Fruit fly (Drosophila melanogaster): ENCODE data around the gene Cyp304a1.

Gene Cyp304a1

DNA sequence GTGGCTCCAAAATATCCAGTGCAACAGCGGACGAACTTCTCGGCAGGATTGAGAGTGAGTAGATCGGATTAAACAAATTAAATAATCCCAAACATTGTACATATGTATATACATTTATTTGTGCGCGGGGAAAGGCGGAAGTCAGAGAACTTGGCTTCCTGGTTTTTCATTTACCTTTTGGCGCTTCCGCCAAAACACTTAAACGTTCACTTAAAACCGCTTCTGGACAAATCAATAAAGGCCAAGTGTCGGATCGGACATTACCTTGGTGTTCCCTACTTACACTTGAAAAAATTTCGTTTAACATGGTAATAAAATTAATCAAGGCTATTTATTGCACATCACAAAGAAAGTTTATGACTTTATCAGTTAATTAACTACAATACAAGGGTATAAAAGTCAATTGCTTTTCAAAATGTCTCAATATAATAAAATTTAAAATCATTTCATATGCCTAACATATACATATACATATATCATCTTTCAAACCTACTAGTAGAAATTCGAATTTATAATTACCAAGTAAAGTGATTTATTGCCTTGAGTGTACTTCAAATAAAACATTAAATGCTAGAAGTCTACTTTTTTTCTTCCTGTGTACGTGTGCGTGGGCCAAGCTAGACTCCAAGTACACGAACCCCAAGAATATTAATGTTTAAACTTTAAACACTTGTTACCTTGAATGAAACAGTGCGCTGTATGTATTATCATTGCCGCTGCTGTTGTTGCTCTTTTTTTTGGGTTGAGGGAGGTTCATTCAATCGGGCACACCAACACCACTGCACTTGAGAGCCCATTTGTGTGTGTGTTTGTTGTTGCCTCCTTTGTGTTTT lies 18.0 kb downstream of the Cyp304a1 start (continued):
- no peak for TF ChIP-seq CG8089 (GFP tag; optimal IDR thresholded peaks at IDR 0.05)
- 0 out of 3 replicates have a peak, but pooled peaks have one; percentile 58 for TF ChIP-seq zfh1 (GFP tag; IDR thresholded peaks at IDR 0.05)
- no peak for TF ChIP-seq H15 (GFP tag; IDR thresholded peaks at IDR 0.05)
- TF ChIP-seq BEAF-32 (GFP tag; optimal IDR thresholded peaks at IDR 0.05): no peak
- peak; percentile 38 to 44 for TF ChIP-seq Pdp1 (GFP tag; optimal IDR thresholded peaks at IDR 0.05)
- peak; percentile 54 for TF ChIP-seq Ada2b (GFP tag; IDR thresholded peaks at IDR 0.05)
- TF ChIP-seq CG15479 (GFP tag; optimal IDR thresholded peaks at IDR 0.05): no peak
- peak; percentile 34 for TF ChIP-seq trem (tag; optimal IDR thresholded peaks at IDR 0.05)
- TF ChIP-seq Deaf1 (tag; optimal IDR thresholded peaks at IDR 0.05): peak; percentile 60
- peak; percentile 42; the same call in 1 of the 2 replicates for TF ChIP-seq Awh (GFP tag; IDR thresholded peaks at IDR 0.05)
- no peak for TF ChIP-seq CG1832 (GFP tag; optimal IDR thresholded peaks at IDR 0.05)
- TF ChIP-seq onecut (GFP tag; IDR thresholded peaks at IDR 0.05): peak; percentile 86
- TF ChIP-seq CG30403 (GFP tag; optimal IDR thresholded peaks at IDR 0.05): peak; percentile 80
- peak; percentile 36 for TF ChIP-seq tin (GFP tag; optimal IDR thresholded peaks at IDR 0.05)
- no peak for TF ChIP-seq CG31224 (GFP tag; IDR thresholded peaks at IDR 0.05)
- TF ChIP-seq NC2α (GFP tag; optimal IDR thresholded peaks at IDR 0.05): no peak
- TF ChIP-seq Oaz (GFP tag; IDR thresholded peaks at IDR 0.05): 0 out of 2 replicates have a peak, but pooled peaks have one; percentile 14
- peak; percentile 50 for TF ChIP-seq Ssrp (tag; optimal IDR thresholded peaks at IDR 0.05)
- TF ChIP-seq tio (GFP tag; optimal IDR thresholded peaks at IDR 0.05): peak; percentile 70
- peak; percentile 41 for TF ChIP-seq CG12659 (GFP tag; optimal IDR thresholded peaks at IDR 0.05)
- TF ChIP-seq hbn (GFP tag; IDR thresholded peaks at IDR 0.05; ENCODE audit: partially characterized antibody): no peak
- peak; percentile 78 for TF ChIP-seq CG12104 (GFP tag; optimal IDR thresholded peaks at IDR 0.05)
- peak; percentile 48 for TF ChIP-seq Chrac-16 (GFP tag; optimal IDR thresholded peaks at IDR 0.05)
- TF ChIP-seq CG2120 (GFP tag; optimal IDR thresholded peaks at IDR 0.05): peak; percentile 54
- peak; percentile 59 for TF ChIP-seq nerfin-1 (tag; optimal IDR thresholded peaks at IDR 0.05)
- TF ChIP-seq CG12299 (tag; optimal IDR thresholded peaks at IDR 0.05): peak; percentile 46
- TF ChIP-seq NfI (GFP tag; optimal IDR thresholded peaks at IDR 0.05): peak; percentile 41
- TF ChIP-seq CG9876 (GFP tag; optimal IDR thresholded peaks at IDR 0.05): no peak
- no peak for TF ChIP-seq CG4617 (GFP tag; optimal IDR thresholded peaks at IDR 0.05; ENCODE audit: borderline replicate concordance)
- no peak for TF ChIP-seq Elba2 (GFP tag; optimal IDR thresholded peaks at IDR 0.05)
- no peak for TF ChIP-seq CHES-1-like (GFP tag; optimal IDR thresholded peaks at IDR 0.05)
- peak; percentile 3 for TF ChIP-seq sd (tag; optimal IDR thresholded peaks at IDR 0.05)
- no peak for TF ChIP-seq pan (optimal IDR thresholded peaks at IDR 0.05)
- TF ChIP-seq pan (GFP tag; optimal IDR thresholded peaks at IDR 0.05 in 1 of 2, IDR thresholded peaks at IDR 0.05 in 1 of 2): peak in 1 of 2 experiments; percentile 61
- TF ChIP-seq Fer2 (tag; optimal IDR thresholded peaks at IDR 0.05): peak; percentile 40
- no peak for TF ChIP-seq CG7745 (tag; optimal IDR thresholded peaks at IDR 0.05)
- no peak for TF ChIP-seq Sry-β (GFP tag; optimal IDR thresholded peaks at IDR 0.05)
- peak; percentile 43 for TF ChIP-seq CG3838 (GFP tag; optimal IDR thresholded peaks at IDR 0.05)
- TF ChIP-seq CG18599 (GFP tag; optimal IDR thresholded peaks at IDR 0.05): peak; percentile 68
- peak; percentile 62 for TF ChIP-seq dmrt11E (tag; optimal IDR thresholded peaks at IDR 0.05)
- peak; percentile 46 for TF ChIP-seq Hr3 (GFP tag; optimal IDR thresholded peaks at IDR 0.05)
- TF ChIP-seq pzg (GFP tag; optimal IDR thresholded peaks at IDR 0.05): no peak
- peak; percentile 26 for TF ChIP-seq MESR4 (GFP tag; optimal IDR thresholded peaks at IDR 0.05)
- peak; percentile 59 for TF ChIP-seq CG8924 (tag; optimal IDR thresholded peaks at IDR 0.05)
- TF ChIP-seq CG11085 (GFP tag; IDR thresholded peaks at IDR 0.05): no peak
- TF ChIP-seq fu2 (GFP tag; optimal IDR thresholded peaks at IDR 0.05): no peak
- no peak for TF ChIP-seq D (optimal IDR thresholded peaks at IDR 0.05)
- TF ChIP-seq D (GFP tag; optimal IDR thresholded peaks at IDR 0.05): peak; percentile 54
- TF ChIP-seq fru (optimal IDR thresholded peaks at IDR 0.05): no peak
